Worm (Caenorhabditis elegans) whole organism, young adult: ENCODE results near the gene heh-1.

Experiments used
- C06A6.2 ChIP-seq: fragments of 200-800 bp; sonication (Bioruptor generic); conservative IDR thresholded peaks from 2 replicates; pipeline ENCODE4 v1.3.6; 2022; ENCODE audit warnings: missing genetic modification characterization, missing compliant biosample characterization
- F49E8.2 ChIP-seq: sonication (generic microtip); optimal IDR thresholded peaks from 3 replicates; lab custom pipeline; 2017; ENCODE audit warnings: missing genetic modification characterization, mild to moderate bottlenecking, missing compliant biosample characterization, antibody characterized with exemption, moderate library complexity; ENCODE audit not compliant: insufficient read depth
- F57C9.4 ChIP-seq: sonication (generic microtip); optimal IDR thresholded peaks from 2 replicates; lab custom pipeline; 2017; ENCODE audit warnings: mild to moderate bottlenecking, missing genetic modification characterization, missing compliant biosample characterization
- bed-2 ChIP-seq: fragments of 200-800 bp; sonication (Bioruptor generic); IDR thresholded peaks from 2 replicates; pipeline ENCODE4 v1.3.6; 2022; ENCODE audit warnings: missing genetic modification reagents, missing genetic modification characterization, missing compliant biosample characterization
- cebp-1 ChIP-seq, 2 experiments: fragments of 200-800 bp in 1 of 2; sonication (Bioruptor generic) in 1 of 2; sonication (generic microtip) in 1 of 2; IDR thresholded peaks in 1 of 2; optimal IDR thresholded peaks in 1 of 2; 2 replicates each; pipeline versions ENCODE4 v1.3.6 to Lab custom; 2017 to 2022; ENCODE audit warnings: missing compliant biosample characterization in 2 of 2, missing genetic modification characterization in 2 of 2, mild to moderate bottlenecking in 1 of 2, missing genetic modification reagents in 1 of 2, moderate library complexity in 1 of 2
- ceh-27 ChIP-seq: fragments of 200-800 bp; sonication (Bioruptor generic); optimal IDR thresholded peaks from 2 replicates; lab custom pipeline; 2018; ENCODE audit warnings: mild to moderate bottlenecking, missing genetic modification characterization, moderate library complexity, missing compliant biosample characterization
- egl-44 ChIP-seq: fragments of 200-800 bp; sonication (Bioruptor generic); IDR thresholded peaks from 2 replicates; pipeline ENCODE4 v1.3.6; 2022; ENCODE audit warnings: missing genetic modification reagents, missing genetic modification characterization, missing compliant biosample characterization
- hrde-1 ChIP-seq: sonication (generic microtip); optimal IDR thresholded peaks from 2 replicates; lab custom pipeline; 2016; ENCODE audit warnings: missing genetic modification characterization, mild to moderate bottlenecking, missing compliant biosample characterization, moderate library complexity, missing genotype, missing genetic modification reagents, borderline replicate concordance
- madf-6 ChIP-seq: fragments of 200-800 bp; sonication (Bioruptor generic); IDR thresholded peaks from 2 replicates; pipeline ENCODE4 v1.3.6; 2022; ENCODE audit warnings: missing genetic modification reagents, missing genetic modification characterization, missing compliant biosample characterization
- unc-62 ChIP-seq: fragments of 150-350 bp; optimal IDR thresholded peaks from 2 replicates; lab custom pipeline; 2014; ENCODE audit warnings: missing biosample characterization, missing genetic modification reagents, missing genetic modification characterization

- no peak for TF ChIP-seq hrde-1 (tag; lab: Kevin White, UChicago)
- no peak for TF ChIP-seq bed-2
- no peak for TF ChIP-seq C06A6.2 (GFP tag; lab: Robert Waterston, UW)
- TF ChIP-seq madf-6 (GFP tag; lab: Robert Waterston, UW) = no peak
- no peak for TF ChIP-seq F57C9.4 (tag; lab: Kevin White, UChicago)
- no peak for TF ChIP-seq egl-44 (GFP tag; lab: Robert Waterston, UW)
- no peak for TF ChIP-seq cebp-1 (GFP tag; IDR thresholded peaks at IDR 0.05; lab: Robert Waterston, UW)
- TF ChIP-seq cebp-1 (tag; optimal IDR thresholded peaks at IDR 0.05; lab: Kevin White, UChicago) = no peak
- no peak for TF ChIP-seq unc-62 (GFP tag; lab: Kevin White, UChicago)
- TF ChIP-seq F49E8.2 (tag; lab: Kevin White, UChicago) = no peak
- TF ChIP-seq ceh-27 = no peak
Measured at ce11 chrIII:3191195-3191594, 8.1 kb downstream of the heh-1 start, which contains the start of gene R148.8.
